Fruit fly (Drosophila melanogaster) S2 (cell line): ENCODE measurements around the gene CG5612.

ENCODE experiments used
- CG8478 ChIP-seq: fragments of >200 bp; optimal IDR thresholded peaks from 2 replicates; lab custom pipeline; 2018
- CTCF ChIP-seq, 2 experiments: fragments of >200 bp; optimal IDR thresholded peaks; 2 replicates each; lab custom pipeline; 2018

dm6 chr3R:27655109-27655508 lies 29.3 kb upstream of the CG5612 start:
- TF ChIP-seq CTCF (optimal IDR thresholded peaks at IDR 0.05; lab: Kevin White, UChicago) (no peak), CG8478 (lab: Kevin White, UChicago) (no peak)
